Worm (Caenorhabditis elegans) whole organism, L4 larva: Measurements from ENCODE around the gene dpy-17.

ENCODE experiments used
- lin-39 ChIP-seq: fragments of 150-350 bp; optimal IDR thresholded peaks from 2 replicates; lab custom pipeline; 2014; ENCODE audit warnings: missing biosample characterization, missing genetic modification reagents, missing genetic modification characterization
- snpc-4 ChIP-seq: fragments of 150-350 bp; optimal IDR thresholded peaks from 2 replicates; lab custom pipeline; 2014; ENCODE audit warnings: missing biosample characterization, missing genetic modification characterization

- TF ChIP-seq snpc-4 (tag; lab: Kevin White, UChicago): no peak
- TF ChIP-seq lin-39 (tag; lab: Kevin White, UChicago): no peak
Observed at ce11 chrIII:5096741-5097140, 10.4 kb upstream of the dpy-17 start.
